Fruit fly (Drosophila melanogaster) whole organism, wandering third instar larva: Measurements from ENCODE around the gene CG32109.

Experiments used
- Dfd ChIP-seq: fragments of >200 bp; optimal IDR thresholded peaks from 2 replicates; lab custom pipeline; 2017; ENCODE audit warnings: missing biosample characterization, missing genetic modification characterization
- GATAd ChIP-seq: sonication (Bioruptor generic); optimal IDR thresholded peaks from 2 replicates; lab custom pipeline; 2016; ENCODE audit warnings: missing biosample characterization, missing genetic modification characterization
- Sp1 ChIP-seq: fragments of 200-800 bp; sonication (Bioruptor generic); optimal IDR thresholded peaks from 3 replicates; lab custom pipeline; 2019; ENCODE audit warnings: missing biosample characterization, mild to moderate bottlenecking, missing genetic modification characterization, moderate library complexity
- pan ChIP-seq: fragments of >200 bp; optimal IDR thresholded peaks from 2 replicates; lab custom pipeline; 2017
- psq ChIP-seq: fragments of 200-800 bp; sonication (Bioruptor generic); optimal IDR thresholded peaks from 3 replicates; lab custom pipeline; 2017; ENCODE audit warnings: missing biosample characterization, mild to moderate bottlenecking, missing genetic modification characterization, moderate library complexity

- TF ChIP-seq Sp1 (GFP tag; lab: Kevin White, UChicago) (no peak), Dfd (no peak), pan (lab: Kevin White, UChicago) (no peak), psq (no peak), GATAd (GFP tag; lab: Kevin White, UChicago) (no peak)
Observed at dm6 chr3L:12727212-12727611, 17.9 kb upstream of the CG32109 start.
